Fruit fly (Drosophila melanogaster): Measurements from ENCODE around the gene PolE2.

Gene PolE2

DNA sequence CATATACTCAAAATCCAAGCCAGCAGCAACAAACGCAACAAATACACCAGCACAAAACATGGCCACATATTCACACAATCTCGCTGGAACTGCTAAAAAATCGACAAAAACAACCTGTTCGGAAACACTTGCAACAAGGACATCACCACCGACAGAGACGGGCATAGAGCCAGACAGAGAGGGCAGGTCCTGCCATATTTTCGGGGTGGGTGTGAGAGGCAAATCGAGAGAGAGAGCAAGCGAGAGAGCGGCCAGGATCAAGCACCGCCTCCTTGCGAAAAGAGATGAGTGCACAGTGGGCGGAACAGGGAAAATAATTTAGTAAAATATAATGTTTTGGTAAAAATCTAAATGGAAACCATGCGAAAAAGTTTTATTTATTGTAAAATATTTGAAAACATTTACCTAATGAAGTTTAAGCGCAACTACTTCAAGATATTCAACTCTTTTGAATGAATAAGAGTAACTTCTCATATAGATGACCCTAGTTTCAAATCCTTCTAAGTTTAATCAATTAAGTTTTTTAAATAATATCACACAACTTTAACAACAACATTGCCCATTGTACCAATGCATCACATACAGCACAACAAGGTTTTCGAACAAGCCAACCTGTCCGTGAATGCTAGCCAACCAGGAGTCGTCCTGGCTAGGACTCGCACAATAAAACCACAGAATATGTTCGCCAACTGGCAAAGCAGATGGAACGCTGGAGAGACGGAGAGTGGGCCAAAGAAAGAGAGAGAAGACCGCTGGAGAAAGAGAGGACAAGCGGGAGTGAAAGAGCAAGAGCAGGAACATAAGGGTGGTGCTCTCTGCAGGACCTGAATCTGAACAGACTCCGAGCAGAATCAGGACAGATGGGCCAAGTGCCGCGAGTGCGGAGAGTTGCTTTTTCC, 15.7 kb downstream of the PolE2 start (continued):
- no peak for TF ChIP-seq Blimp-1 (GFP tag; optimal IDR thresholded peaks at IDR 0.05)
- TF ChIP-seq CG11902 (GFP tag; optimal IDR thresholded peaks at IDR 0.05) = no peak
- peak; percentile 31 for TF ChIP-seq acj6 (GFP tag; optimal IDR thresholded peaks at IDR 0.05)
- TF ChIP-seq CG4318 (GFP tag; optimal IDR thresholded peaks at IDR 0.05) = no peak
- no peak for TF ChIP-seq CG8632 (GFP tag; optimal IDR thresholded peaks at IDR 0.05)
- no peak for TF ChIP-seq vri (GFP tag; optimal IDR thresholded peaks at IDR 0.05)
- no peak for TF ChIP-seq CG16779 (tag; optimal IDR thresholded peaks at IDR 0.05)
- TF ChIP-seq CG11762 (GFP tag; optimal IDR thresholded peaks at IDR 0.05; ENCODE audit: insufficient read depth) = no peak
- no peak for TF ChIP-seq CG10631 (GFP tag; optimal IDR thresholded peaks at IDR 0.05)
- no peak for TF ChIP-seq Ets96B (tag; optimal IDR thresholded peaks at IDR 0.05)
- no peak for TF ChIP-seq CG1621 (tag; optimal IDR thresholded peaks at IDR 0.05)
- TF ChIP-seq Lpt (GFP tag; optimal IDR thresholded peaks at IDR 0.05) = no peak

DNA sequence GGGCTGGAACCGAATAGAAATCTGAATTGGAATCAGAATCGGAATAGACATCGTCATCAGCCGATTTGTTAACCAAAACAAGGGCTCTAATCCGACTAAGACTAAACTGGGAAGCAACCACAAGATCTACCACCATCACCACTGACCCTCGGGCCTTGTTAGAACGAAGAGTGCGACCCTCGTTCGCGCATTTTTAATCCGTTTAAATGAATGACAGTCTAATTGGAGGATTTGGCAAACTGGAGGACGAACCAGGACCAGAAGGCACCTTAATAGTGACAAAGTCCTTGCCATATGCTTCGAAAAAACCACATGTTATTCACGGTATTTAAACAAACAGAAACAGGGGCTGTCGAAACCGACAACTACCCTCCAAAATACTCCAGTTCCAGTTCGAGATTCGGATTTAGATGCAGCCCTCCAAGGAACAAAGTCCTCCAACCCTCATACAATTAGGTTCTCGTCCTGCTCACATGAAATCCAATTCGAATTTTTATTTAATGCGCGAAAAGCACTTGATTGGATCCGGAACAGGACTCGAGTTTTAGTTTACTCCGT, 18.4 kb downstream of the PolE2 start:
- TF ChIP-seq CG3919 (GFP tag; optimal IDR thresholded peaks at IDR 0.05) = no peak
- TF ChIP-seq lz (GFP tag; optimal IDR thresholded peaks at IDR 0.05) = no peak
- TF ChIP-seq Eip75B (GFP tag; optimal IDR thresholded peaks at IDR 0.05) = no peak
- no peak for TF ChIP-seq svp (GFP tag)
- TF ChIP-seq CG16779 (tag; optimal IDR thresholded peaks at IDR 0.05) = no peak
- TF ChIP-seq Blimp-1 (GFP tag; optimal IDR thresholded peaks at IDR 0.05) = no peak
- TF ChIP-seq Gug (GFP tag; IDR thresholded peaks at IDR 0.05) = no peak
- no peak for TF ChIP-seq CG11762 (GFP tag; optimal IDR thresholded peaks at IDR 0.05; ENCODE audit: insufficient read depth)
- no peak for TF ChIP-seq CG6276 (GFP tag; optimal IDR thresholded peaks at IDR 0.05)
- TF ChIP-seq Hr4 (GFP tag; optimal IDR thresholded peaks at IDR 0.05) = no peak
- no peak for TF ChIP-seq cyc (GFP tag; optimal IDR thresholded peaks at IDR 0.05)
- no peak for TF ChIP-seq OdsH (GFP tag; optimal IDR thresholded peaks at IDR 0.05)
- TF ChIP-seq topi (GFP tag; optimal IDR thresholded peaks at IDR 0.05) = no peak
- no peak for TF ChIP-seq dac (GFP tag; optimal IDR thresholded peaks at IDR 0.05)
- TF ChIP-seq CG3032 (tag; optimal IDR thresholded peaks at IDR 0.05) = no peak
- TF ChIP-seq Hr38 (GFP tag; optimal IDR thresholded peaks at IDR 0.05) = no peak
- TF ChIP-seq fd85E (GFP tag; optimal IDR thresholded peaks at IDR 0.05) = no peak
- no peak for TF ChIP-seq spab (GFP tag; optimal IDR thresholded peaks at IDR 0.05)
- TF ChIP-seq CG15336 (GFP tag; IDR thresholded peaks at IDR 0.05) = no peak

DNA sequence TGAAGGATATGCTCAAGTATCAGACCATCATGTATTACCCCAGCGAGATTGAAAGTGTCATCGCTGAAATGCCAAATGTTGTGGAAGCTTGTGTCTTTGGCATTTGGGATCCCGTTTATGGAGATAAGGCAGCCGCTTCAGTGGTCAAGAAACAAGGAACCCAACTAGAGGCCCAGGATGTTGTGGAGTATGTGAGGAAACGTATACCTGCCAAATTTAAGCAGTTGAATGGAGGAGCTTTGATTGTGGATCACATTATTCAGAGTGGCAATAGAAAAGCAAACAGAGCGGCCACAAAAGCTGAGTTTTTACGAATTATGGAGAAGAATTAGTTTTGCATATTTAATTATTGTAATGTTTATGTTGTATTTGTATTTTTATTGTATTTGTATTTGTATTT, 24.2 kb downstream of the PolE2 start, which contains the start of gene CG18586:
TSS of gene CG18586 (plus strand) at position 301 of the 400 bp plus-strand sequence.
- TF ChIP-seq eg (GFP tag; IDR thresholded peaks at IDR 0.05) = no peak
- no peak for TF ChIP-seq Met (GFP tag; optimal IDR thresholded peaks at IDR 0.05)
- no peak for TF ChIP-seq CG31627 (GFP tag; optimal IDR thresholded peaks at IDR 0.05)
- TF ChIP-seq CG11902 (GFP tag; optimal IDR thresholded peaks at IDR 0.05) = no peak
- TF ChIP-seq CG10631 (GFP tag; optimal IDR thresholded peaks at IDR 0.05) = no peak
- TF ChIP-seq CG11762 (GFP tag; optimal IDR thresholded peaks at IDR 0.05; ENCODE audit: insufficient read depth) = no peak
- no peak for TF ChIP-seq CG10669 (GFP tag; optimal IDR thresholded peaks at IDR 0.05)
- TF ChIP-seq Hr39 (GFP tag; optimal IDR thresholded peaks at IDR 0.05) = no peak
- TF ChIP-seq topi (GFP tag; optimal IDR thresholded peaks at IDR 0.05) = no peak
- TF ChIP-seq pdm3 (GFP tag; optimal IDR thresholded peaks at IDR 0.05) = no peak
- TF ChIP-seq esn (GFP tag; optimal IDR thresholded peaks at IDR 0.05) = no peak
- TF ChIP-seq CG8319 (GFP tag; optimal IDR thresholded peaks at IDR 0.05) = no peak
- TF ChIP-seq CG34406 (GFP tag; optimal IDR thresholded peaks at IDR 0.05) = no peak
- no peak for TF ChIP-seq CG9139 (GFP tag; optimal IDR thresholded peaks at IDR 0.05)
- TF ChIP-seq svp (GFP tag) = no peak
- no peak for TF ChIP-seq CG15336 (GFP tag; IDR thresholded peaks at IDR 0.05)

Data from whole organism, prepupa.